Fruit fly (Drosophila melanogaster) whole organism, embryonic: ENCODE data around the gene Rpp14a.

ENCODE experiments used
- Asciz ChIP-seq: fragments of 200-800 bp; sonication (Bioruptor generic); optimal IDR thresholded peaks from 2 replicates; lab custom pipeline; 2017; ENCODE audit warnings: missing biosample characterization, mild to moderate bottlenecking, missing genetic modification characterization, missing genetic modification reagents
- CG10274 ChIP-seq: fragments of 200-800 bp; sonication (Bioruptor generic); optimal IDR thresholded peaks from 3 replicates; lab custom pipeline; 2017; ENCODE audit warnings: missing biosample characterization, mild to moderate bottlenecking, missing genetic modification characterization
- CG11085 ChIP-seq: fragments of 200-800 bp; sonication (Bioruptor generic); IDR thresholded peaks from 2 replicates; pipeline ENCODE4 v1.3.6; 2022; ENCODE audit warnings: missing biosample characterization, missing genetic modification characterization
- CG11560 ChIP-seq: fragments of 200-800 bp; sonication (Bioruptor generic); IDR thresholded peaks from 3 replicates; pipeline ENCODE4 v1.3.6; 2022; ENCODE audit warnings: missing biosample characterization, missing genetic modification characterization
- CG12236 ChIP-seq: fragments of 200-800 bp; sonication (Bioruptor generic); optimal IDR thresholded peaks from 2 replicates; lab custom pipeline; 2016; ENCODE audit warnings: missing biosample characterization, missing genetic modification characterization
- CG13894 ChIP-seq: fragments of 200-800 bp; sonication (Bioruptor generic); optimal IDR thresholded peaks from 3 replicates; lab custom pipeline; 2018; ENCODE audit warnings: missing biosample characterization, mild to moderate bottlenecking, missing genetic modification characterization, moderate library complexity
- CG14014 ChIP-seq: fragments of 200-800 bp; sonication (Bioruptor generic); IDR thresholded peaks from 2 replicates; pipeline ENCODE4 v1.3.6; 2022; ENCODE audit warnings: missing biosample characterization, missing genetic modification characterization
- CG15269 ChIP-seq: fragments of 200-800 bp; sonication (Bioruptor generic); optimal IDR thresholded peaks from 2 replicates; lab custom pipeline; 2018; ENCODE audit warnings: missing biosample characterization, mild to moderate bottlenecking, missing genetic modification characterization, moderate library complexity
- CG16863 ChIP-seq: fragments of 200-800 bp; sonication (Bioruptor generic); optimal IDR thresholded peaks from 3 replicates; lab custom pipeline; 2016; ENCODE audit warnings: missing biosample characterization, missing genetic modification characterization
- CG17359 ChIP-seq: fragments of 200-800 bp; sonication (Bioruptor generic); optimal IDR thresholded peaks from 3 replicates; lab custom pipeline; 2018; ENCODE audit warnings: missing biosample characterization, mild to moderate bottlenecking, missing genetic modification characterization, moderate library complexity
- CG18619 ChIP-seq: fragments of 200-800 bp; sonication (Bioruptor generic); optimal IDR thresholded peaks from 3 replicates; lab custom pipeline; 2017; ENCODE audit warnings: missing biosample characterization, mild to moderate bottlenecking, missing genetic modification characterization
- CG2202 ChIP-seq: fragments of 200-800 bp; sonication (Bioruptor generic); optimal IDR thresholded peaks from 2 replicates; lab custom pipeline; 2018; ENCODE audit warnings: missing biosample characterization, mild to moderate bottlenecking, missing genetic modification characterization
- CG42726 ChIP-seq: fragments of 200-800 bp; sonication (Bioruptor generic); IDR thresholded peaks from 2 replicates; pipeline ENCODE4 v1.3.6; 2022; ENCODE audit warnings: missing biosample characterization, missing genetic modification characterization; ENCODE audit not compliant: partially characterized antibody
- CG4617 ChIP-seq: fragments of 200-800 bp; sonication (Bioruptor generic); optimal IDR thresholded peaks from 3 replicates; lab custom pipeline; 2016; ENCODE audit warnings: missing biosample characterization, missing genetic modification characterization, borderline replicate concordance
- CG6683 ChIP-seq: fragments of 200-800 bp; sonication (Bioruptor generic); optimal IDR thresholded peaks from 2 replicates; lab custom pipeline; 2017; ENCODE audit warnings: missing biosample characterization, mild to moderate bottlenecking, missing genetic modification characterization, missing genetic modification reagents
- CG9609 ChIP-seq: fragments of 200-800 bp; sonication (Bioruptor generic); optimal IDR thresholded peaks from 3 replicates; lab custom pipeline; 2016; ENCODE audit warnings: missing biosample characterization, missing genetic modification characterization
- CG9797 ChIP-seq: fragments of 200-800 bp; sonication (Bioruptor generic); optimal IDR thresholded peaks from 3 replicates; lab custom pipeline; 2018; ENCODE audit warnings: missing biosample characterization, mild to moderate bottlenecking, missing genetic modification characterization
- CG9932 ChIP-seq: fragments of 200-800 bp; sonication (Bioruptor generic); IDR thresholded peaks from 2 replicates; pipeline ENCODE4 v1.3.6; 2022; ENCODE audit warnings: missing biosample characterization, missing genetic modification characterization
- CoRest ChIP-seq: fragments of 200-800 bp; sonication (Bioruptor generic); optimal IDR thresholded peaks from 3 replicates; lab custom pipeline; 2018; ENCODE audit warnings: missing biosample characterization, mild to moderate bottlenecking, missing genetic modification characterization, moderate library complexity
- Dek ChIP-seq: fragments of 200-800 bp; sonication (Bioruptor generic); optimal IDR thresholded peaks from 3 replicates; lab custom pipeline; 2019; ENCODE audit warnings: missing biosample characterization, mild to moderate bottlenecking, missing genetic modification characterization, moderate library complexity
- Doc3 ChIP-seq: fragments of 200-800 bp; sonication (Bioruptor generic); IDR thresholded peaks from 3 replicates; pipeline ENCODE4 v1.3.6; 2022; ENCODE audit warnings: missing biosample characterization, missing genetic modification characterization; ENCODE audit not compliant: partially characterized antibody
- E2f2 ChIP-seq: fragments of 200-800 bp; sonication (Bioruptor generic); IDR thresholded peaks from 2 replicates; pipeline ENCODE4 v1.3.6; 2022; ENCODE audit warnings: missing biosample characterization, missing genetic modification characterization
- Elba2 ChIP-seq: fragments of 200-800 bp; sonication (Bioruptor generic); optimal IDR thresholded peaks from 3 replicates; lab custom pipeline; 2016; ENCODE audit warnings: missing biosample characterization, missing genetic modification characterization
- GATAe ChIP-seq: fragments of 200-800 bp; sonication (Bioruptor generic); conservative IDR thresholded peaks from 2 replicates; pipeline ENCODE4 v1.3.6; 2022; ENCODE audit warnings: missing biosample characterization, missing genetic modification characterization
- Hsf ChIP-seq: fragments of 200-800 bp; sonication (Bioruptor generic); optimal IDR thresholded peaks from 3 replicates; lab custom pipeline; 2016; ENCODE audit warnings: missing biosample characterization, missing genetic modification characterization
- NC2β ChIP-seq: fragments of 200-800 bp; sonication (Bioruptor generic); optimal IDR thresholded peaks from 2 replicates; lab custom pipeline; 2016; ENCODE audit warnings: missing biosample characterization, missing genetic modification characterization
- Nf-YA ChIP-seq: fragments of 200-800 bp; sonication (Bioruptor generic); IDR thresholded peaks from 2 replicates; pipeline ENCODE4 v1.3.6; 2022; ENCODE audit warnings: missing biosample characterization, missing genetic modification characterization
- Nf-YC ChIP-seq: fragments of 200-800 bp; optimal IDR thresholded peaks from 3 replicates; lab custom pipeline; 2019; ENCODE audit warnings: missing biosample characterization, mild to moderate bottlenecking, missing genetic modification characterization, moderate library complexity
- Poxn ChIP-seq: fragments of 200-800 bp; sonication (Bioruptor generic); IDR thresholded peaks from 2 replicates; pipeline ENCODE4 v1.3.6; 2022; ENCODE audit warnings: missing biosample characterization, missing genetic modification characterization
- Rfx ChIP-seq: fragments of 200-800 bp; sonication (Bioruptor generic); IDR thresholded peaks from 2 replicates; pipeline ENCODE4 v1.3.6; 2022; ENCODE audit warnings: missing biosample characterization, missing genetic modification characterization
- Sox102F ChIP-seq: fragments of 200-800 bp; sonication (Bioruptor generic); optimal IDR thresholded peaks from 2 replicates; lab custom pipeline; 2018; ENCODE audit warnings: missing biosample characterization, mild to moderate bottlenecking, missing genetic modification characterization, moderate library complexity
- Tbp ChIP-seq: fragments of >200 bp; optimal IDR thresholded peaks from 2 replicates; lab custom pipeline; 2018; ENCODE audit warnings: missing biosample characterization, missing genetic modification characterization
- Trl ChIP-seq, 3 experiments: fragments of >200 bp in 2 of 3; fragments of 200-800 bp in 1 of 3; sonication (Bioruptor generic) in 1 of 3; optimal IDR thresholded peaks; 2 replicates in 1 of 3; 3 replicates in 2 of 3; lab custom pipeline; 2016 to 2017; ENCODE audit warnings: missing biosample characterization in 1 of 3, missing genetic modification characterization in 1 of 3
- Xbp1 ChIP-seq: fragments of 200-800 bp; sonication (Bioruptor generic); optimal IDR thresholded peaks from 3 replicates; lab custom pipeline; 2016; ENCODE audit warnings: missing biosample characterization, mild to moderate bottlenecking, missing genetic modification characterization
- chinmo ChIP-seq: fragments of 200-800 bp; sonication (Bioruptor generic); IDR thresholded peaks from 4 replicates; pipeline ENCODE4 v1.3.6; 2022; ENCODE audit warnings: missing biosample characterization, missing genetic modification characterization; ENCODE audit not compliant: partially characterized antibody
- chn ChIP-seq: fragments of 200-800 bp; sonication (Bioruptor generic); optimal IDR thresholded peaks from 2 replicates; lab custom pipeline; 2016; ENCODE audit warnings: missing biosample characterization, missing genetic modification characterization
- crp ChIP-seq, 2 experiments: fragments of 200-800 bp; sonication (Bioruptor generic); optimal IDR thresholded peaks; 2 replicates in 1 of 2; 3 replicates in 1 of 2; lab custom pipeline; 2017; ENCODE audit warnings: missing biosample characterization in 2 of 2, missing genetic modification characterization in 2 of 2, mild to moderate bottlenecking in 1 of 2, moderate library complexity in 1 of 2
- dpn ChIP-seq, 2 experiments: fragments of 200-800 bp; sonication (Bioruptor generic); optimal IDR thresholded peaks; 3 replicates each; lab custom pipeline; 2016; ENCODE audit warnings: missing biosample characterization in 2 of 2, missing genetic modification characterization in 2 of 2
- fu2 ChIP-seq: fragments of 200-800 bp; sonication (Bioruptor generic); optimal IDR thresholded peaks from 2 replicates; lab custom pipeline; 2016; ENCODE audit warnings: missing biosample characterization, missing genetic modification characterization
- gro ChIP-seq: fragments of 200-800 bp; sonication (Bioruptor generic); optimal IDR thresholded peaks from 2 replicates; lab custom pipeline; 2016; ENCODE audit warnings: missing biosample characterization, missing genetic modification characterization
- insv ChIP-seq, 2 experiments: fragments of 200-800 bp; sonication (Bioruptor generic); optimal IDR thresholded peaks; 3 replicates each; lab custom pipeline; 2016 to 2018; ENCODE audit warnings: missing biosample characterization in 2 of 2, missing genetic modification characterization in 2 of 2
- maf-S ChIP-seq: fragments of 200-800 bp; sonication (Bioruptor generic); optimal IDR thresholded peaks from 2 replicates; lab custom pipeline; 2016; ENCODE audit warnings: missing biosample characterization, missing genetic modification characterization
- nerfin-1 ChIP-seq: fragments of 200-800 bp; sonication (Bioruptor generic); optimal IDR thresholded peaks from 3 replicates; lab custom pipeline; 2019; ENCODE audit warnings: missing biosample characterization, mild to moderate bottlenecking, missing genetic modification characterization, moderate library complexity
- nom ChIP-seq: fragments of 200-800 bp; sonication (Bioruptor generic); optimal IDR thresholded peaks from 2 replicates; lab custom pipeline; 2017; ENCODE audit warnings: missing biosample characterization, missing genetic modification characterization, mild to moderate bottlenecking, moderate library complexity, missing genetic modification reagents
- psq ChIP-seq: fragments of 200-800 bp; sonication (Bioruptor generic); optimal IDR thresholded peaks from 2 replicates; lab custom pipeline; 2017; ENCODE audit warnings: missing biosample characterization, missing genetic modification characterization
- repo ChIP-seq: fragments of 200-800 bp; sonication (Bioruptor generic); optimal IDR thresholded peaks from 2 replicates; lab custom pipeline; 2016; ENCODE audit warnings: missing biosample characterization, missing genetic modification characterization
- trh ChIP-seq: fragments of 200-800 bp; sonication (Bioruptor generic); optimal IDR thresholded peaks from 2 replicates; lab custom pipeline; 2016; ENCODE audit warnings: missing biosample characterization, missing genetic modification characterization
- tup ChIP-seq: fragments of 200-800 bp; sonication (Bioruptor generic); optimal IDR thresholded peaks from 2 replicates; lab custom pipeline; 2016; ENCODE audit warnings: missing biosample characterization, mild to moderate bottlenecking, missing genetic modification characterization, moderate library complexity
- z ChIP-seq: fragments of 200-800 bp; sonication (Bioruptor generic); IDR thresholded peaks from 3 replicates; pipeline ENCODE4 v1.3.6; 2022; ENCODE audit warnings: missing biosample characterization, missing genetic modification characterization

Rpp14a gene

DNA sequence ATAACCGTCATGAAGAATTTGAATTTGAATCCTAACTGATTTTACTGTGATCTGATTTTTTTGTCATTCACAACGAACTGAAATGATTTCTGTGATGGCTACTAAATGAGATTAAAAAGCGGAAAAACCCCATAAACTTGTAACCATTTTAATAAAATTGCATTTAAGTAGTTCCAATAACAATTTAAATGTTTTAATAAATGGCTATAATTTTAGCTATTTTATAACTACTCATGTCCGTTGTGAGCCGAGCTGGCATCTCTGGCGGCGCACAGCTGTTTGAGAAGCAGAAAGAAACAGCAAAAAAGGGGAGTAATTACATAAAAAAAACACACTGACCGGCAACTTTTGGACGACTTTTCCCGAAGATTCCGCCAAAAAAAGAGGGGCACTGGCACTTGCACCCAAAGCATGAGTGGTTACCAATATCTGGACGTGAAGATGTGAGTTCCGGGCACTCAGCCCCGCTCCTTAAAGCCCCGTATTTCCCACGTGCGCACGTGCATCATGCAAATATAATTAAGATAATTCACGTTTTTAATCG, at the start of gene Rpp14a, which contains the start of gene CG7950 (continued):
- 0 out of 3 replicates have a peak, but pooled peaks have one; percentile 5 for TF ChIP-seq Doc3 (GFP tag; lab: Robert Waterston, UW)
- TF ChIP-seq Sox102F: peak; percentile 85
- TF ChIP-seq insv (GFP tag; optimal IDR thresholded peaks at IDR 0.05; lab: Kevin White, UChicago): peak in 1 of 2 experiments; percentile 2
- TF ChIP-seq GATAe (GFP tag; lab: Robert Waterston, UW): no peak
- no peak for TF ChIP-seq CG42726 (GFP tag; lab: Robert Waterston, UW)
- TF ChIP-seq CG2202 (tag; lab: Kevin White, UChicago): peak; percentile 55
- TF ChIP-seq maf-S (GFP tag; lab: Kevin White, UChicago): peak; percentile 74
- peak; percentile 88 for TF ChIP-seq Xbp1 (GFP tag; lab: Kevin White, UChicago)
- TF ChIP-seq CoRest (tag; lab: Kevin White, UChicago): peak; percentile 81
- TF ChIP-seq Asciz (GFP tag; lab: Kevin White, UChicago): peak; percentile 28
- TF ChIP-seq CG11560 (tag; lab: Robert Waterston, UW): no peak
- TF ChIP-seq z: peak; percentile 21; the same call in 1 of the 3 replicates
- peak; percentile 64 for TF ChIP-seq trh
- peak; percentile 83 for TF ChIP-seq Hsf (GFP tag; lab: Kevin White, UChicago)
- no peak for TF ChIP-seq Tbp (GFP tag; lab: Kevin White, UChicago)
- TF ChIP-seq Dek (tag; lab: Kevin White, UChicago): peak; percentile 80
- TF ChIP-seq chn (GFP tag; lab: Kevin White, UChicago): peak; percentile 85
- TF ChIP-seq Rfx (GFP tag; lab: Robert Waterston, UW): peak; percentile 90
- TF ChIP-seq Trl (optimal IDR thresholded peaks at IDR 0.05; lab: Kevin White, UChicago): no peak
- peak; percentile 84 for TF ChIP-seq Trl (GFP tag; optimal IDR thresholded peaks at IDR 0.05; lab: Kevin White, UChicago)
- peak; percentile 75 for TF ChIP-seq nom (GFP tag; lab: Kevin White, UChicago)
- no peak for TF ChIP-seq CG6683
- peak; percentile 59; the same call in 1 of the 2 replicates for TF ChIP-seq Poxn (GFP tag; lab: Robert Waterston, UW)
- TF ChIP-seq CG4617 (GFP tag; lab: Kevin White, UChicago): peak; percentile 36
- TF ChIP-seq CG9932 (GFP tag; lab: Robert Waterston, UW): peak; percentile 93
- peak; percentile 21 for TF ChIP-seq psq (GFP tag; lab: Kevin White, UChicago)
- peak; percentile 54 for TF ChIP-seq repo (GFP tag; lab: Kevin White, UChicago)
- TF ChIP-seq dpn (GFP tag; optimal IDR thresholded peaks at IDR 0.05; lab: Kevin White, UChicago): peak; percentile 78 to 79
- TF ChIP-seq nerfin-1 (tag; lab: Kevin White, UChicago): peak; percentile 51
- TF ChIP-seq NC2β (GFP tag; lab: Kevin White, UChicago): peak; percentile 70
- TF ChIP-seq CG11085 (GFP tag; lab: Robert Waterston, UW): peak; percentile 68
- peak; percentile 82 for TF ChIP-seq gro (GFP tag; lab: Kevin White, UChicago)
- no peak for TF ChIP-seq Nf-YA
- TF ChIP-seq CG14014 (GFP tag; lab: Robert Waterston, UW): peak; percentile 80
- peak; percentile 76 for TF ChIP-seq CG16863 (GFP tag; lab: Kevin White, UChicago)
- TF ChIP-seq CG9797 (GFP tag; lab: Kevin White, UChicago): peak; percentile 11
- TF ChIP-seq CG13894 (tag; lab: Kevin White, UChicago): peak; percentile 84
- peak; percentile 69 for TF ChIP-seq CG17359 (tag; lab: Kevin White, UChicago)
- peak; percentile 48 for TF ChIP-seq CG18619 (GFP tag; lab: Kevin White, UChicago)
- peak; percentile 44 for TF ChIP-seq CG12236 (GFP tag; lab: Kevin White, UChicago)
- TF ChIP-seq Elba2: peak; percentile 8
- TF ChIP-seq CG10274 (GFP tag; lab: Kevin White, UChicago): no peak
- peak; percentile 76 for TF ChIP-seq CG9609 (GFP tag; lab: Kevin White, UChicago)
- no peak for TF ChIP-seq chinmo
- TF ChIP-seq Nf-YC (tag; lab: Kevin White, UChicago): peak; percentile 65
- peak; percentile 83 for TF ChIP-seq CG15269 (tag; lab: Kevin White, UChicago)
- TF ChIP-seq E2f2: peak; percentile 62
- peak; percentile 72 for TF ChIP-seq tup (GFP tag; lab: Kevin White, UChicago)
- TF ChIP-seq crp (GFP tag; optimal IDR thresholded peaks at IDR 0.05; lab: Kevin White, UChicago): peak; percentile 71 to 93
- TF ChIP-seq fu2 (GFP tag; lab: Kevin White, UChicago): peak; percentile 73
